Fruit fly (Drosophila melanogaster) whole organism, embryonic: Measurements from ENCODE around the gene CG31459.

Experiments
- Atf-2 ChIP-seq: fragments of 200-800 bp; sonication (Bioruptor generic); optimal IDR thresholded peaks from 2 replicates; lab custom pipeline; 2016; ENCODE audit warnings: missing biosample characterization, missing genetic modification characterization
- CG10274 ChIP-seq: fragments of 200-800 bp; sonication (Bioruptor generic); optimal IDR thresholded peaks from 3 replicates; lab custom pipeline; 2017; ENCODE audit warnings: missing biosample characterization, mild to moderate bottlenecking, missing genetic modification characterization
- CG10366 ChIP-seq: fragments of 200-800 bp; sonication (Bioruptor generic); IDR thresholded peaks from 2 replicates; pipeline ENCODE4 v1.3.6; 2022; ENCODE audit warnings: missing biosample characterization, missing genetic modification characterization
- CG10431 ChIP-seq: fragments of 200-800 bp; sonication (Bioruptor generic); optimal IDR thresholded peaks from 3 replicates; lab custom pipeline; 2018; ENCODE audit warnings: missing biosample characterization, mild to moderate bottlenecking, missing genetic modification characterization
- CG11560 ChIP-seq: fragments of 200-800 bp; sonication (Bioruptor generic); IDR thresholded peaks from 3 replicates; pipeline ENCODE4 v1.3.6; 2022; ENCODE audit warnings: missing biosample characterization, missing genetic modification characterization
- CG12236 ChIP-seq: fragments of 200-800 bp; sonication (Bioruptor generic); optimal IDR thresholded peaks from 2 replicates; lab custom pipeline; 2016; ENCODE audit warnings: missing biosample characterization, missing genetic modification characterization
- CG13296 ChIP-seq: fragments of 200-800 bp; sonication (Bioruptor generic); optimal IDR thresholded peaks from 3 replicates; lab custom pipeline; 2018; ENCODE audit warnings: missing biosample characterization, mild to moderate bottlenecking, missing genetic modification characterization
- CG13624 ChIP-seq: fragments of 200-800 bp; sonication (Bioruptor generic); optimal IDR thresholded peaks from 2 replicates; lab custom pipeline; 2016; ENCODE audit warnings: missing biosample characterization, missing genetic modification characterization
- CG15696 ChIP-seq: fragments of 200-800 bp; sonication (Bioruptor generic); optimal IDR thresholded peaks from 2 replicates; lab custom pipeline; 2019; ENCODE audit warnings: missing biosample characterization, mild to moderate bottlenecking, missing genetic modification characterization, moderate library complexity
- CG16815 ChIP-seq: fragments of 200-800 bp; sonication (Bioruptor generic); optimal IDR thresholded peaks from 3 replicates; lab custom pipeline; 2017; ENCODE audit warnings: missing biosample characterization, mild to moderate bottlenecking, missing genetic modification characterization
- CG17328 ChIP-seq: fragments of 200-800 bp; sonication (Bioruptor generic); IDR thresholded peaks from 2 replicates; pipeline ENCODE4 v1.3.6; 2022; ENCODE audit warnings: missing biosample characterization, missing genetic modification characterization
- CG18011 ChIP-seq: fragments of 200-800 bp; sonication (Bioruptor generic); optimal IDR thresholded peaks from 2 replicates; lab custom pipeline; 2017; ENCODE audit warnings: missing biosample characterization, missing genetic modification characterization, mild to moderate bottlenecking, moderate library complexity, missing genotype
- CG2712 ChIP-seq: fragments of 200-800 bp; optimal IDR thresholded peaks from 3 replicates; lab custom pipeline; 2019; ENCODE audit warnings: missing biosample characterization, mild to moderate bottlenecking, missing genetic modification characterization, moderate library complexity
- CG34376 ChIP-seq: fragments of 200-800 bp; sonication (Bioruptor generic); optimal IDR thresholded peaks from 2 replicates; lab custom pipeline; 2018; ENCODE audit warnings: missing biosample characterization, mild to moderate bottlenecking, missing genetic modification characterization
- CG4404 ChIP-seq: fragments of 200-800 bp; sonication (Bioruptor generic); IDR thresholded peaks from 2 replicates; pipeline ENCODE4 v1.3.6; 2022; ENCODE audit warnings: missing biosample characterization, missing genetic modification characterization
- CG6683 ChIP-seq: fragments of 200-800 bp; sonication (Bioruptor generic); optimal IDR thresholded peaks from 2 replicates; lab custom pipeline; 2017; ENCODE audit warnings: missing biosample characterization, mild to moderate bottlenecking, missing genetic modification characterization, missing genetic modification reagents
- CG6854 ChIP-seq: fragments of 200-800 bp; sonication (Bioruptor generic); optimal IDR thresholded peaks from 3 replicates; lab custom pipeline; 2017; ENCODE audit warnings: missing biosample characterization, mild to moderate bottlenecking, missing genetic modification characterization
- CG7928 ChIP-seq: fragments of 200-800 bp; sonication (Bioruptor generic); optimal IDR thresholded peaks from 2 replicates; lab custom pipeline; 2017; ENCODE audit warnings: missing biosample characterization, mild to moderate bottlenecking, missing genetic modification characterization
- CG8359 ChIP-seq: fragments of 200-800 bp; sonication (Bioruptor generic); optimal IDR thresholded peaks from 2 replicates; lab custom pipeline; 2017; ENCODE audit warnings: missing biosample characterization, mild to moderate bottlenecking, missing genetic modification characterization, borderline replicate concordance
- CG9797 ChIP-seq: fragments of 200-800 bp; sonication (Bioruptor generic); optimal IDR thresholded peaks from 3 replicates; lab custom pipeline; 2018; ENCODE audit warnings: missing biosample characterization, mild to moderate bottlenecking, missing genetic modification characterization
- CG9932 ChIP-seq: fragments of 200-800 bp; sonication (Bioruptor generic); IDR thresholded peaks from 2 replicates; pipeline ENCODE4 v1.3.6; 2022; ENCODE audit warnings: missing biosample characterization, missing genetic modification characterization
- CHES-1-like ChIP-seq: fragments of 200-800 bp; sonication (Bioruptor generic); optimal IDR thresholded peaks from 2 replicates; lab custom pipeline; 2016; ENCODE audit warnings: missing biosample characterization, missing genetic modification characterization
- Camta ChIP-seq: fragments of 200-800 bp; sonication (Bioruptor generic); optimal IDR thresholded peaks from 2 replicates; lab custom pipeline; 2016; ENCODE audit warnings: missing biosample characterization, missing genetic modification characterization
- Dfd ChIP-seq, 2 experiments: fragments of >200 bp; optimal IDR thresholded peaks; 2 replicates each; lab custom pipeline; 2017; ENCODE audit warnings: missing biosample characterization in 2 of 2, missing genetic modification characterization in 2 of 2
- Dll ChIP-seq: fragments of 200-800 bp; sonication (Bioruptor generic); IDR thresholded peaks from 4 replicates; pipeline ENCODE4 v1.3.6; 2022; ENCODE audit warnings: missing biosample characterization, missing genetic modification characterization; ENCODE audit not compliant: partially characterized antibody
- Doc3 ChIP-seq: fragments of 200-800 bp; sonication (Bioruptor generic); IDR thresholded peaks from 3 replicates; pipeline ENCODE4 v1.3.6; 2022; ENCODE audit warnings: missing biosample characterization, missing genetic modification characterization; ENCODE audit not compliant: partially characterized antibody
- HLH4C ChIP-seq: fragments of 200-800 bp; sonication (Bioruptor generic); IDR thresholded peaks from 3 replicates; pipeline ENCODE4 v1.3.6; 2022; ENCODE audit warnings: missing biosample characterization, missing genetic modification characterization; ENCODE audit not compliant: partially characterized antibody
- HmgZ ChIP-seq: fragments of 200-800 bp; sonication (Bioruptor generic); optimal IDR thresholded peaks from 2 replicates; lab custom pipeline; 2018; ENCODE audit warnings: missing biosample characterization, mild to moderate bottlenecking, missing genetic modification characterization
- NK7.1 ChIP-seq: fragments of 200-800 bp; sonication (Bioruptor generic); optimal IDR thresholded peaks from 3 replicates; lab custom pipeline; 2016; ENCODE audit warnings: missing biosample characterization, missing genetic modification characterization
- Oaz ChIP-seq: fragments of 200-800 bp; sonication (Bioruptor generic); IDR thresholded peaks from 2 replicates; pipeline ENCODE4 v1.3.6; 2022; ENCODE audit warnings: missing biosample characterization, missing genetic modification characterization
- Sox102F ChIP-seq: fragments of 200-800 bp; sonication (Bioruptor generic); optimal IDR thresholded peaks from 2 replicates; lab custom pipeline; 2018; ENCODE audit warnings: missing biosample characterization, mild to moderate bottlenecking, missing genetic modification characterization, moderate library complexity
- Sry-δ ChIP-seq: fragments of 200-800 bp; sonication (Bioruptor generic); optimal IDR thresholded peaks from 2 replicates; lab custom pipeline; 2016; ENCODE audit warnings: missing biosample characterization, missing genetic modification characterization
- Trl ChIP-seq, 3 experiments: fragments of >200 bp in 2 of 3; fragments of 200-800 bp in 1 of 3; sonication (Bioruptor generic) in 1 of 3; optimal IDR thresholded peaks; 2 replicates in 1 of 3; 3 replicates in 2 of 3; lab custom pipeline; 2016 to 2017; ENCODE audit warnings: missing biosample characterization in 1 of 3, missing genetic modification characterization in 1 of 3
- ac ChIP-seq: fragments of 200-800 bp; sonication (Bioruptor generic); optimal IDR thresholded peaks from 3 replicates; lab custom pipeline; 2017; ENCODE audit warnings: missing biosample characterization, mild to moderate bottlenecking, missing genetic modification characterization
- ap ChIP-seq: fragments of 200-800 bp; sonication (Bioruptor generic); IDR thresholded peaks from 2 replicates; pipeline ENCODE4 v1.3.6; 2022; ENCODE audit warnings: missing biosample characterization, missing genetic modification characterization
- bcd ChIP-seq: fragments of 200-800 bp; sonication (Bioruptor generic); optimal IDR thresholded peaks from 2 replicates; lab custom pipeline; 2017; ENCODE audit warnings: missing biosample characterization, mild to moderate bottlenecking, missing genetic modification characterization
- bsh ChIP-seq, 2 experiments: fragments of 200-800 bp; sonication (Bioruptor generic); optimal IDR thresholded peaks; 2 replicates each; lab custom pipeline; 2017 to 2018; ENCODE audit warnings: mild to moderate bottlenecking in 2 of 2, missing biosample characterization in 2 of 2, missing genetic modification characterization in 2 of 2, moderate library complexity in 1 of 2
- crp ChIP-seq, 2 experiments: fragments of 200-800 bp; sonication (Bioruptor generic); optimal IDR thresholded peaks; 2 replicates in 1 of 2; 3 replicates in 1 of 2; lab custom pipeline; 2017; ENCODE audit warnings: missing biosample characterization in 2 of 2, missing genetic modification characterization in 2 of 2, mild to moderate bottlenecking in 1 of 2, moderate library complexity in 1 of 2
- esg ChIP-seq: fragments of 200-800 bp; sonication (Bioruptor generic); conservative IDR thresholded peaks from 2 replicates; pipeline ENCODE4 v1.3.6; 2022; ENCODE audit warnings: missing biosample characterization, missing genetic modification characterization
- eyg ChIP-seq: fragments of 200-800 bp; sonication (Bioruptor generic); optimal IDR thresholded peaks from 3 replicates; lab custom pipeline; 2016; ENCODE audit warnings: missing biosample characterization, missing genetic modification characterization
- gcm ChIP-seq: fragments of 200-800 bp; sonication (Bioruptor generic); optimal IDR thresholded peaks from 2 replicates; lab custom pipeline; 2019; ENCODE audit warnings: missing biosample characterization, mild to moderate bottlenecking, missing genetic modification characterization, moderate library complexity
- gem ChIP-seq: fragments of 200-800 bp; sonication (Bioruptor generic); optimal IDR thresholded peaks from 2 replicates; lab custom pipeline; 2019; ENCODE audit warnings: missing biosample characterization, mild to moderate bottlenecking, missing genetic modification characterization, moderate library complexity
- gsb-n ChIP-seq: fragments of 200-800 bp; sonication (Bioruptor generic); optimal IDR thresholded peaks from 3 replicates; lab custom pipeline; 2018; ENCODE audit warnings: missing biosample characterization, mild to moderate bottlenecking, missing genetic modification characterization
- jigr1 ChIP-seq: fragments of 200-800 bp; sonication (Bioruptor generic); IDR thresholded peaks from 3 replicates; pipeline ENCODE4 v1.3.6; 2022; ENCODE audit warnings: missing biosample characterization, missing genetic modification characterization
- jumu ChIP-seq: fragments of 200-800 bp; sonication (Bioruptor generic); optimal IDR thresholded peaks from 3 replicates; lab custom pipeline; 2016; ENCODE audit warnings: missing biosample characterization, missing genetic modification characterization
- ken ChIP-seq: fragments of 200-800 bp; sonication (Bioruptor generic); IDR thresholded peaks from 3 replicates; pipeline ENCODE4 v1.3.6; 2022; ENCODE audit warnings: missing biosample characterization, missing genetic modification characterization
- nau ChIP-seq: fragments of 200-800 bp; sonication (Bioruptor generic); optimal IDR thresholded peaks from 3 replicates; lab custom pipeline; 2017; ENCODE audit warnings: missing biosample characterization, mild to moderate bottlenecking, missing genetic modification characterization, missing genetic modification reagents
- schlank ChIP-seq: fragments of 200-800 bp; sonication (Bioruptor generic); optimal IDR thresholded peaks from 2 replicates; lab custom pipeline; 2018; ENCODE audit warnings: missing biosample characterization, mild to moderate bottlenecking, missing genetic modification characterization
- shn ChIP-seq: fragments of 200-800 bp; sonication (Bioruptor generic); optimal IDR thresholded peaks from 3 replicates; lab custom pipeline; 2016; ENCODE audit warnings: missing biosample characterization, missing genetic modification characterization
- vfl ChIP-seq: fragments of 200-800 bp; sonication (Bioruptor generic); optimal IDR thresholded peaks from 2 replicates; lab custom pipeline; 2016; ENCODE audit warnings: missing biosample characterization, missing genetic modification characterization

The CG31459 gene

DNA sequence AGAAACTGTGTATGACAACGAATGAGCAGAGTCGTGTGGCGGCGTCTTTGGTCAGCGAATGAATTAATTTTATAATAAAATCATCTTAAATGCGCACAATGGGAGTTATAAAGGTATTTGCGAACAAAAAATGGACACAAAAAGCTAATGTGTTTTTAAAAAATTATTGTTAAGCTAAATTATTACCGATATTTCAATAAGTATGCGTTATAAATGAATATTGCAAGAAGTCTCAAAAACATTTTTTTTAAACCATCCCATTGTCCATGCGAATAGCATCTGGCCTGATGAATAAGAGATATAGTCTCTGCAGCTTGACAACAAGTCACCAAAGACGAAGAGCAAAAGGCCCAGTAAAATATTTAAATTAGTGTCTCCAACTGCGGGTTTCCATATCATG lies 9.7 kb upstream of the CG31459 start (continued):
- TF ChIP-seq ap (GFP tag; lab: Robert Waterston, UW) = peak; percentile 73; the same call in 1 of the 2 replicates
- no peak for TF ChIP-seq HLH4C
- no peak for TF ChIP-seq CG4404
- peak; percentile 70 for TF ChIP-seq CG2712
- TF ChIP-seq schlank (tag; lab: Kevin White, UChicago) = peak; percentile 1
- TF ChIP-seq Sox102F (GFP tag; lab: Kevin White, UChicago) = peak; percentile 84
- no peak for TF ChIP-seq shn
- no peak for TF ChIP-seq CG7928
- TF ChIP-seq CG9932 = no peak; the same call in 1 of the 2 replicates
- no peak for TF ChIP-seq CG18011 (GFP tag; lab: Kevin White, UChicago)
- TF ChIP-seq HmgZ (tag; lab: Kevin White, UChicago) = no peak
- TF ChIP-seq nau (GFP tag; lab: Kevin White, UChicago) = peak; percentile 57
- TF ChIP-seq Atf-2 (GFP tag; lab: Kevin White, UChicago) = no peak
- peak; percentile 44 for TF ChIP-seq CG6854
- peak; percentile 15 for TF ChIP-seq eyg (GFP tag; lab: Kevin White, UChicago)
- peak; percentile 39; the same call in 1 of the 2 replicates for TF ChIP-seq CG17328 (GFP tag; lab: Robert Waterston, UW)
- no peak for TF ChIP-seq Dll (GFP tag; lab: Robert Waterston, UW)
- TF ChIP-seq NK7.1 (GFP tag; lab: Kevin White, UChicago) = peak; percentile 33
- TF ChIP-seq jigr1 (GFP tag; lab: Robert Waterston, UW) = no peak
- TF ChIP-seq Doc3 (GFP tag; lab: Robert Waterston, UW) = no peak
- peak; percentile 67; the same call in 1 of the 3 replicates for TF ChIP-seq ken (GFP tag; lab: Robert Waterston, UW)
- no peak for TF ChIP-seq Dfd (GFP tag; optimal IDR thresholded peaks at IDR 0.05; lab: Kevin White, UChicago)
- peak in 1 of 2 experiments; percentile 60 for TF ChIP-seq bsh (GFP tag; optimal IDR thresholded peaks at IDR 0.05; lab: Kevin White, UChicago)
- no peak for TF ChIP-seq CHES-1-like (GFP tag; lab: Kevin White, UChicago)
- peak; percentile 64; the same call in 1 of the 2 replicates for TF ChIP-seq Oaz (GFP tag; lab: Robert Waterston, UW)
- peak; percentile 6 for TF ChIP-seq jumu (GFP tag; lab: Kevin White, UChicago)
- TF ChIP-seq CG10274 = no peak
- no peak for TF ChIP-seq CG11560 (tag; lab: Robert Waterston, UW)
- no peak for TF ChIP-seq ac (GFP tag; lab: Kevin White, UChicago)
- peak; percentile 4 for TF ChIP-seq vfl (GFP tag; lab: Kevin White, UChicago)
- TF ChIP-seq Sry-δ = no peak
- TF ChIP-seq CG6683 = peak; percentile 14
- TF ChIP-seq CG9797 (GFP tag; lab: Kevin White, UChicago) = no peak
- TF ChIP-seq CG8359 (GFP tag; lab: Kevin White, UChicago) = peak; percentile 7
- TF ChIP-seq CG10431 (GFP tag; lab: Kevin White, UChicago) = no peak
- TF ChIP-seq CG12236 (GFP tag; lab: Kevin White, UChicago) = no peak
- no peak for TF ChIP-seq Trl (optimal IDR thresholded peaks at IDR 0.05; lab: Kevin White, UChicago)
- peak; percentile 36 for TF ChIP-seq Trl (GFP tag; optimal IDR thresholded peaks at IDR 0.05; lab: Kevin White, UChicago)
- peak; percentile 58 for TF ChIP-seq CG13296 (GFP tag; lab: Kevin White, UChicago)
- TF ChIP-seq gcm (GFP tag; lab: Kevin White, UChicago) = peak; percentile 73
- TF ChIP-seq CG16815 (GFP tag; lab: Kevin White, UChicago) = no peak
- peak; percentile 45 for TF ChIP-seq gsb-n (tag; lab: Kevin White, UChicago)
- peak; percentile 51 for TF ChIP-seq esg (GFP tag; lab: Robert Waterston, UW)
- peak; percentile 90 for TF ChIP-seq gem (tag; lab: Kevin White, UChicago)
- TF ChIP-seq CG34376 = no peak
- TF ChIP-seq crp (GFP tag; optimal IDR thresholded peaks at IDR 0.05; lab: Kevin White, UChicago) = no peak
- peak; percentile 44; the same call in 1 of the 2 replicates for TF ChIP-seq CG10366 (GFP tag; lab: Robert Waterston, UW)
- peak; percentile 3 for TF ChIP-seq CG15696 (tag; lab: Kevin White, UChicago)
- peak; percentile 12 for TF ChIP-seq CG13624
- TF ChIP-seq bcd (GFP tag; lab: Kevin White, UChicago) = peak; percentile 62
- TF ChIP-seq Camta (GFP tag; lab: Kevin White, UChicago) = peak; percentile 25
